Fruit fly (Drosophila melanogaster) S2 (cell line): ENCODE results near the gene Pde6.

ENCODE experiments used
- CG8478 ChIP-seq: fragments of >200 bp; optimal IDR thresholded peaks from 2 replicates; lab custom pipeline; 2018
- CTCF ChIP-seq, 2 experiments: fragments of >200 bp; optimal IDR thresholded peaks; 2 replicates each; lab custom pipeline; 2018

dm6 chr3R:14516742-14517141 is 41.4 kb downstream of the Pde6 start, which contains the start of gene CG34273:
- TF ChIP-seq CG8478 (no peak), CTCF (optimal IDR thresholded peaks at IDR 0.05; lab: Kevin White, UChicago) (no peak)
